Worm (Caenorhabditis elegans) whole organism, late embryonic: ENCODE data around the gene T24H7.9.

Source experiments
- Y22D7AL.16 ChIP-seq: sonication (generic microtip); optimal IDR thresholded peaks from 2 replicates; lab custom pipeline; 2016; ENCODE audit warnings: missing genetic modification characterization, missing compliant biosample characterization
- npax-4 ChIP-seq: sonication (generic microtip); optimal IDR thresholded peaks from 2 replicates; lab custom pipeline; 2016; ENCODE audit warnings: missing genetic modification characterization, missing compliant biosample characterization
- syd-9 ChIP-seq: sonication (generic microtip); optimal IDR thresholded peaks from 2 replicates; lab custom pipeline; 2016; ENCODE audit warnings: mild to moderate bottlenecking, missing genetic modification characterization, moderate library complexity, missing compliant biosample characterization
- tbx-2 ChIP-seq: sonication (generic microtip); optimal IDR thresholded peaks from 2 replicates; lab custom pipeline; 2016; ENCODE audit warnings: missing genetic modification characterization, missing compliant biosample characterization

ce11 chrII:6260684-6261083 lies 25.4 kb upstream of the T24H7.9 start, which contains the start of gene nmgp-1:
- TF ChIP-seq npax-4 (tag; lab: Kevin White, UChicago) (no peak), syd-9 (no peak), tbx-2 (tag; lab: Kevin White, UChicago) (no peak), Y22D7AL.16 (no peak)
